Fruit fly (Drosophila melanogaster) whole organism, embryonic: ENCODE results near the gene loj.

Experiments used
- Atf3 ChIP-seq: fragments of 200-800 bp; sonication (Bioruptor generic); optimal IDR thresholded peaks from 3 replicates; lab custom pipeline; 2016; ENCODE audit warnings: missing biosample characterization, missing genetic modification characterization
- B-H2 ChIP-seq: fragments of 200-800 bp; sonication (Bioruptor generic); optimal IDR thresholded peaks from 2 replicates; lab custom pipeline; 2018; ENCODE audit warnings: missing biosample characterization, mild to moderate bottlenecking, missing genetic modification characterization
- CG10565 ChIP-seq: fragments of 200-800 bp; sonication (Bioruptor generic); optimal IDR thresholded peaks from 3 replicates; lab custom pipeline; 2016; ENCODE audit warnings: missing biosample characterization, mild to moderate bottlenecking, missing genetic modification characterization
- CG11504 ChIP-seq: fragments of 200-800 bp; sonication (Bioruptor generic); optimal IDR thresholded peaks from 3 replicates; lab custom pipeline; 2019; ENCODE audit warnings: missing biosample characterization, mild to moderate bottlenecking, missing genetic modification characterization, moderate library complexity
- CG11695 ChIP-seq: fragments of 200-800 bp; sonication (Bioruptor generic); IDR thresholded peaks from 3 replicates; pipeline ENCODE4 v1.3.6; 2022; ENCODE audit warnings: missing biosample characterization, missing genetic modification characterization
- CG12391 ChIP-seq: fragments of 200-800 bp; sonication (Bioruptor generic); optimal IDR thresholded peaks from 3 replicates; lab custom pipeline; 2018; ENCODE audit warnings: missing biosample characterization, mild to moderate bottlenecking, missing genetic modification characterization, moderate library complexity
- CG12769 ChIP-seq: fragments of 200-800 bp; sonication (Bioruptor generic); optimal IDR thresholded peaks from 2 replicates; lab custom pipeline; 2019; ENCODE audit warnings: missing biosample characterization, mild to moderate bottlenecking, missing genetic modification characterization, moderate library complexity
- CG15601 ChIP-seq: fragments of 200-800 bp; sonication (Bioruptor generic); optimal IDR thresholded peaks from 3 replicates; lab custom pipeline; 2019; ENCODE audit warnings: missing biosample characterization, mild to moderate bottlenecking, missing genetic modification characterization, moderate library complexity
- CG16815 ChIP-seq: fragments of 200-800 bp; sonication (Bioruptor generic); optimal IDR thresholded peaks from 3 replicates; lab custom pipeline; 2017; ENCODE audit warnings: missing biosample characterization, mild to moderate bottlenecking, missing genetic modification characterization
- CG2889 ChIP-seq: fragments of 200-800 bp; sonication (Bioruptor generic); IDR thresholded peaks from 3 replicates; pipeline ENCODE4 v1.3.6; 2022; ENCODE audit warnings: missing biosample characterization, missing genetic modification characterization
- CG33213 ChIP-seq: fragments of 200-800 bp; sonication (Bioruptor generic); optimal IDR thresholded peaks from 3 replicates; lab custom pipeline; 2016; ENCODE audit warnings: missing biosample characterization, missing genetic modification characterization
- CG34224 ChIP-seq: fragments of 200-800 bp; sonication (Bioruptor generic); IDR thresholded peaks from 3 replicates; pipeline ENCODE4 v1.3.6; 2022; ENCODE audit warnings: missing biosample characterization, missing genetic modification characterization; ENCODE audit not compliant: partially characterized antibody
- CG7839 ChIP-seq: fragments of 200-800 bp; sonication (Bioruptor generic); optimal IDR thresholded peaks from 3 replicates; lab custom pipeline; 2018; ENCODE audit warnings: missing biosample characterization, mild to moderate bottlenecking, missing genetic modification characterization, moderate library complexity
- CG7963 ChIP-seq: fragments of 200-800 bp; sonication (Bioruptor generic); IDR thresholded peaks from 3 replicates; pipeline ENCODE4 v1.3.6; 2022; ENCODE audit warnings: missing biosample characterization, missing genetic modification characterization; ENCODE audit not compliant: partially characterized antibody
- CG9437 ChIP-seq: fragments of 200-800 bp; sonication (Bioruptor generic); optimal IDR thresholded peaks from 2 replicates; lab custom pipeline; 2018; ENCODE audit warnings: missing biosample characterization, mild to moderate bottlenecking, missing genetic modification characterization
- CTCF ChIP-seq: fragments of 200-800 bp; sonication (Bioruptor generic); optimal IDR thresholded peaks from 2 replicates; lab custom pipeline; 2017; ENCODE audit warnings: missing biosample characterization, mild to moderate bottlenecking, missing genetic modification characterization, moderate library complexity
- Deaf1 ChIP-seq: fragments of 200-800 bp; optimal IDR thresholded peaks from 3 replicates; lab custom pipeline; 2019; ENCODE audit warnings: missing biosample characterization, mild to moderate bottlenecking, missing genetic modification characterization, moderate library complexity
- Doc2 ChIP-seq: fragments of 200-800 bp; sonication (Bioruptor generic); IDR thresholded peaks from 2 replicates; pipeline ENCODE4 v1.3.6; 2022; ENCODE audit warnings: missing biosample characterization, missing genetic modification characterization
- Doc3 ChIP-seq: fragments of 200-800 bp; sonication (Bioruptor generic); IDR thresholded peaks from 3 replicates; pipeline ENCODE4 v1.3.6; 2022; ENCODE audit warnings: missing biosample characterization, missing genetic modification characterization; ENCODE audit not compliant: partially characterized antibody
- Ets97D ChIP-seq: fragments of 200-800 bp; sonication (Bioruptor generic); optimal IDR thresholded peaks from 3 replicates; lab custom pipeline; 2016; ENCODE audit warnings: missing biosample characterization, missing genetic modification characterization
- Hr51 ChIP-seq, 2 experiments: fragments of 200-800 bp; sonication (Bioruptor generic); optimal IDR thresholded peaks; 2 replicates in 1 of 2; 3 replicates in 1 of 2; lab custom pipeline; 2016 to 2018; ENCODE audit warnings: missing biosample characterization in 2 of 2, missing genetic modification characterization in 2 of 2, mild to moderate bottlenecking in 1 of 2, moderate library complexity in 1 of 2
- Jarid2 ChIP-seq: fragments of 200-800 bp; sonication (Bioruptor generic); optimal IDR thresholded peaks from 3 replicates; lab custom pipeline; 2017; ENCODE audit warnings: mild to moderate bottlenecking, missing biosample characterization, missing genetic modification reagents, missing genetic modification characterization
- Myb ChIP-seq: fragments of 200-800 bp; sonication (Bioruptor generic); optimal IDR thresholded peaks from 2 replicates; lab custom pipeline; 2016; ENCODE audit warnings: missing biosample characterization, missing genetic modification characterization
- Pdp1 ChIP-seq, 2 experiments: fragments of 200-800 bp; sonication (Bioruptor generic); optimal IDR thresholded peaks; 3 replicates each; lab custom pipeline; 2016; ENCODE audit warnings: missing biosample characterization in 2 of 2, missing genetic modification characterization in 2 of 2, mild to moderate bottlenecking in 1 of 2, moderate library complexity in 1 of 2
- Sry-δ ChIP-seq: fragments of 200-800 bp; sonication (Bioruptor generic); optimal IDR thresholded peaks from 2 replicates; lab custom pipeline; 2016; ENCODE audit warnings: missing biosample characterization, missing genetic modification characterization
- ac ChIP-seq: fragments of 200-800 bp; sonication (Bioruptor generic); optimal IDR thresholded peaks from 3 replicates; lab custom pipeline; 2017; ENCODE audit warnings: missing biosample characterization, mild to moderate bottlenecking, missing genetic modification characterization
- ara ChIP-seq: fragments of 200-800 bp; sonication (Bioruptor generic); IDR thresholded peaks from 2 replicates; pipeline ENCODE4 v1.3.6; 2022; ENCODE audit warnings: missing biosample characterization, missing genetic modification characterization
- ato ChIP-seq: fragments of 200-800 bp; sonication (Bioruptor generic); IDR thresholded peaks from 2 replicates; pipeline ENCODE4 v1.3.6; 2022; ENCODE audit warnings: missing biosample characterization, missing genetic modification characterization; ENCODE audit not compliant: partially characterized antibody
- bab2 ChIP-seq: fragments of 200-800 bp; sonication (Bioruptor generic); optimal IDR thresholded peaks from 2 replicates; lab custom pipeline; 2016; ENCODE audit warnings: missing biosample characterization, missing genetic modification characterization
- cad ChIP-seq: fragments of >200 bp; optimal IDR thresholded peaks from 2 replicates; lab custom pipeline; 2017; ENCODE audit warnings: missing biosample characterization, missing genetic modification characterization
- cato ChIP-seq: fragments of 200-800 bp; sonication (Bioruptor generic); optimal IDR thresholded peaks from 2 replicates; lab custom pipeline; 2016; ENCODE audit warnings: missing biosample characterization, missing genetic modification characterization, borderline replicate concordance
- chinmo ChIP-seq: fragments of 200-800 bp; sonication (Bioruptor generic); IDR thresholded peaks from 4 replicates; pipeline ENCODE4 v1.3.6; 2022; ENCODE audit warnings: missing biosample characterization, missing genetic modification characterization; ENCODE audit not compliant: partially characterized antibody
- chm ChIP-seq: fragments of 200-800 bp; sonication (Bioruptor generic); IDR thresholded peaks from 2 replicates; pipeline ENCODE4 v1.3.6; 2022; ENCODE audit warnings: missing biosample characterization, missing genetic modification characterization
- crp ChIP-seq, 2 experiments: fragments of 200-800 bp; sonication (Bioruptor generic); optimal IDR thresholded peaks; 2 replicates in 1 of 2; 3 replicates in 1 of 2; lab custom pipeline; 2017; ENCODE audit warnings: missing biosample characterization in 2 of 2, missing genetic modification characterization in 2 of 2, mild to moderate bottlenecking in 1 of 2, moderate library complexity in 1 of 2
- dpn ChIP-seq, 2 experiments: fragments of 200-800 bp; sonication (Bioruptor generic); optimal IDR thresholded peaks; 3 replicates each; lab custom pipeline; 2016; ENCODE audit warnings: missing biosample characterization in 2 of 2, missing genetic modification characterization in 2 of 2
- ewg ChIP-seq: fragments of 200-800 bp; sonication (Bioruptor generic); optimal IDR thresholded peaks from 3 replicates; lab custom pipeline; 2017; ENCODE audit warnings: mild to moderate bottlenecking, missing biosample characterization, missing genetic modification reagents, missing genetic modification characterization
- gem ChIP-seq: fragments of 200-800 bp; sonication (Bioruptor generic); optimal IDR thresholded peaks from 2 replicates; lab custom pipeline; 2019; ENCODE audit warnings: missing biosample characterization, mild to moderate bottlenecking, missing genetic modification characterization, moderate library complexity
- gfzf ChIP-seq: fragments of 200-800 bp; sonication (Bioruptor generic); optimal IDR thresholded peaks from 2 replicates; lab custom pipeline; 2016; ENCODE audit warnings: missing biosample characterization, mild to moderate bottlenecking, missing genetic modification characterization, moderate library complexity
- gsb ChIP-seq: fragments of 200-800 bp; sonication (Bioruptor generic); IDR thresholded peaks from 2 replicates; pipeline ENCODE4 v1.3.6; 2022; ENCODE audit warnings: missing biosample characterization, missing genetic modification characterization
- ken ChIP-seq: fragments of 200-800 bp; sonication (Bioruptor generic); IDR thresholded peaks from 3 replicates; pipeline ENCODE4 v1.3.6; 2022; ENCODE audit warnings: missing biosample characterization, missing genetic modification characterization
- mam ChIP-seq: fragments of 200-800 bp; sonication (Bioruptor generic); optimal IDR thresholded peaks from 3 replicates; lab custom pipeline; 2016; ENCODE audit warnings: missing biosample characterization, missing genetic modification characterization
- nmo ChIP-seq: fragments of 200-800 bp; sonication (Bioruptor generic); optimal IDR thresholded peaks from 2 replicates; lab custom pipeline; 2018; ENCODE audit warnings: missing biosample characterization, mild to moderate bottlenecking, missing genetic modification characterization, moderate library complexity
- p53 ChIP-seq: fragments of 200-800 bp; sonication (Bioruptor generic); optimal IDR thresholded peaks from 2 replicates; lab custom pipeline; 2016; ENCODE audit warnings: missing biosample characterization, missing genetic modification characterization
- phol ChIP-seq: fragments of 200-800 bp; sonication (Bioruptor generic); optimal IDR thresholded peaks from 3 replicates; lab custom pipeline; 2018; ENCODE audit warnings: missing biosample characterization, mild to moderate bottlenecking, missing genetic modification characterization, moderate library complexity
- pita ChIP-seq: fragments of 200-800 bp; sonication (Bioruptor generic); optimal IDR thresholded peaks from 2 replicates; lab custom pipeline; 2017; ENCODE audit warnings: missing biosample characterization, mild to moderate bottlenecking, missing genetic modification characterization
- sens-2 ChIP-seq: fragments of 200-800 bp; sonication (Bioruptor generic); IDR thresholded peaks from 2 replicates; pipeline ENCODE4 v1.3.6; 2022; ENCODE audit warnings: missing biosample characterization, missing genetic modification characterization
- slbo ChIP-seq: fragments of 200-800 bp; sonication (Bioruptor generic); IDR thresholded peaks from 2 replicates; pipeline ENCODE4 v1.3.6; 2022; ENCODE audit warnings: missing biosample characterization, missing genetic modification characterization
- sug ChIP-seq: fragments of 200-800 bp; optimal IDR thresholded peaks from 2 replicates; lab custom pipeline; 2019; ENCODE audit warnings: missing biosample characterization, mild to moderate bottlenecking, missing genetic modification characterization, moderate library complexity
- trem ChIP-seq: fragments of 200-800 bp; optimal IDR thresholded peaks from 3 replicates; lab custom pipeline; 2019; ENCODE audit warnings: missing biosample characterization, mild to moderate bottlenecking, missing genetic modification characterization, moderate library complexity
- zen2 ChIP-seq: fragments of 200-800 bp; sonication (Bioruptor generic); IDR thresholded peaks from 3 replicates; pipeline ENCODE4 v1.3.6; 2022; ENCODE audit warnings: missing biosample characterization, missing genetic modification characterization; ENCODE audit not compliant: partially characterized antibody

The loj gene

dm6 chr3L:6054803-6055202 lies 40.0 kb upstream of the loj start, which contains the start of gene tant (continued):
- TF ChIP-seq CG10565 (GFP tag; lab: Kevin White, UChicago) (no peak), mam (GFP tag; lab: Kevin White, UChicago) (peak; percentile 13), Pdp1 (GFP tag; optimal IDR thresholded peaks at IDR 0.05; lab: Kevin White, UChicago) (peak in 1 of 2 experiments; percentile 8), Atf3 (GFP tag; lab: Kevin White, UChicago) (no peak), cato (GFP tag; lab: Kevin White, UChicago) (no peak), ato (GFP tag; lab: Robert Waterston, UW) (peak; percentile 86), CTCF (GFP tag; lab: Kevin White, UChicago) (peak; percentile 68), trem (tag; lab: Kevin White, UChicago) (peak; percentile 96), CG2889 (GFP tag; lab: Robert Waterston, UW) (no peak), Jarid2 (GFP tag; lab: Kevin White, UChicago) (peak; percentile 15), gsb (GFP tag; lab: Robert Waterston, UW) (no peak), pita (GFP tag; lab: Kevin White, UChicago) (peak; percentile 76), CG7963 (GFP tag; lab: Robert Waterston, UW) (peak; percentile 72), Doc2 (GFP tag; lab: Robert Waterston, UW) (no peak), B-H2 (GFP tag; lab: Kevin White, UChicago) (no peak), crp (GFP tag; optimal IDR thresholded peaks at IDR 0.05; lab: Kevin White, UChicago) (peak in 1 of 2 experiments; percentile 41), Hr51 (GFP tag; optimal IDR thresholded peaks at IDR 0.05; lab: Kevin White, UChicago) (no peak), dpn (GFP tag; optimal IDR thresholded peaks at IDR 0.05; lab: Kevin White, UChicago) (peak in 1 of 2 experiments; percentile 17), sens-2 (GFP tag; lab: Robert Waterston, UW) (no peak), CG12391 (tag; lab: Kevin White, UChicago) (peak; percentile 24), p53 (GFP tag; lab: Kevin White, UChicago) (peak; percentile 19), Ets97D (GFP tag; lab: Kevin White, UChicago) (peak; percentile 88), gem (tag; lab: Kevin White, UChicago) (peak; percentile 13), sug (tag; lab: Kevin White, UChicago) (peak; percentile 45), cad (GFP tag; lab: Kevin White, UChicago) (no peak), chm (GFP tag; lab: Robert Waterston, UW) (no peak), CG33213 (peak; percentile 64), CG7839 (tag; lab: Kevin White, UChicago) (peak; percentile 20), chinmo (GFP tag; lab: Robert Waterston, UW) (peak; percentile 24; the same call in 1 of the 4 replicates), Deaf1 (tag; lab: Kevin White, UChicago) (no peak), zen2 (GFP tag; lab: Robert Waterston, UW) (peak; percentile 70; the same call in 1 of the 3 replicates), ara (no peak), CG9437 (no peak), CG11695 (GFP tag; lab: Robert Waterston, UW) (no peak), nmo (GFP tag; lab: Kevin White, UChicago) (peak; percentile 77), CG11504 (peak; percentile 43), Sry-δ (GFP tag; lab: Kevin White, UChicago) (peak; percentile 98), bab2 (GFP tag; lab: Kevin White, UChicago) (no peak), ken (no peak), CG12769 (no peak), ewg (peak; percentile 7), phol (tag; lab: Kevin White, UChicago) (peak; percentile 44), slbo (GFP tag; lab: Robert Waterston, UW) (no peak), CG16815 (GFP tag; lab: Kevin White, UChicago) (no peak), Doc3 (peak; percentile 89), CG15601 (tag; lab: Kevin White, UChicago) (peak; percentile 17), CG34224 (GFP tag; lab: Robert Waterston, UW) (peak; percentile 81), gfzf (GFP tag; lab: Kevin White, UChicago) (peak; percentile 57), ac (GFP tag; lab: Kevin White, UChicago) (no peak), Myb (GFP tag; lab: Kevin White, UChicago) (peak; percentile 100)
